Fruit fly (Drosophila melanogaster) whole organism, embryonic: ENCODE data around the gene Nadsyn.

Source experiments
- Bgb ChIP-seq: fragments of 200-800 bp; sonication (Bioruptor generic); IDR thresholded peaks from 2 replicates; pipeline ENCODE4 v1.3.6; 2022; ENCODE audit warnings: missing biosample characterization, missing genetic modification characterization; ENCODE audit not compliant: partially characterized antibody
- CG10543 ChIP-seq: fragments of 200-800 bp; sonication (Bioruptor generic); optimal IDR thresholded peaks from 3 replicates; lab custom pipeline; 2017; ENCODE audit warnings: missing biosample characterization, mild to moderate bottlenecking, missing genetic modification characterization, moderate library complexity
- CG12071 ChIP-seq: fragments of 200-800 bp; sonication (Bioruptor generic); optimal IDR thresholded peaks from 3 replicates; lab custom pipeline; 2018; ENCODE audit warnings: missing biosample characterization, mild to moderate bottlenecking, missing genetic modification characterization
- CG12219 ChIP-seq: fragments of 200-800 bp; sonication (Bioruptor generic); optimal IDR thresholded peaks from 3 replicates; lab custom pipeline; 2018; ENCODE audit warnings: missing biosample characterization, mild to moderate bottlenecking, missing genetic modification characterization
- CG12236 ChIP-seq: fragments of 200-800 bp; sonication (Bioruptor generic); optimal IDR thresholded peaks from 2 replicates; lab custom pipeline; 2016; ENCODE audit warnings: missing biosample characterization, missing genetic modification characterization
- CG13287 ChIP-seq: fragments of 200-800 bp; sonication (Bioruptor generic); IDR thresholded peaks from 2 replicates; pipeline ENCODE4 v1.3.6; 2022; ENCODE audit warnings: missing biosample characterization, missing genetic modification characterization; ENCODE audit not compliant: partially characterized antibody
- CG17385 ChIP-seq: fragments of 200-800 bp; sonication (Bioruptor generic); optimal IDR thresholded peaks from 3 replicates; lab custom pipeline; 2018; ENCODE audit warnings: missing biosample characterization, mild to moderate bottlenecking, missing genetic modification characterization
- CG1792 ChIP-seq: fragments of 200-800 bp; sonication (Bioruptor generic); optimal IDR thresholded peaks from 2 replicates; lab custom pipeline; 2016; ENCODE audit warnings: missing biosample characterization, missing genetic modification characterization
- CG30403 ChIP-seq: fragments of 200-800 bp; sonication (Bioruptor generic); optimal IDR thresholded peaks from 3 replicates; lab custom pipeline; 2016; ENCODE audit warnings: missing biosample characterization, missing genetic modification characterization
- CG34224 ChIP-seq: fragments of 200-800 bp; sonication (Bioruptor generic); IDR thresholded peaks from 3 replicates; pipeline ENCODE4 v1.3.6; 2022; ENCODE audit warnings: missing biosample characterization, missing genetic modification characterization; ENCODE audit not compliant: partially characterized antibody
- CG3726 ChIP-seq: fragments of 200-800 bp; sonication (Bioruptor generic); IDR thresholded peaks from 3 replicates; pipeline ENCODE4, ENCODE4 v1.3.6; 2022; ENCODE audit warnings: missing biosample characterization, missing genetic modification characterization
- CG4707 ChIP-seq: fragments of 200-800 bp; sonication (Bioruptor generic); optimal IDR thresholded peaks from 2 replicates; lab custom pipeline; 2018; ENCODE audit warnings: missing biosample characterization, mild to moderate bottlenecking, missing genetic modification characterization, moderate library complexity
- CG5953 ChIP-seq: fragments of 200-800 bp; sonication (Bioruptor generic); IDR thresholded peaks from 2 replicates; pipeline ENCODE4 v1.3.6; 2022; ENCODE audit warnings: missing biosample characterization, missing genetic modification characterization
- CG6654 ChIP-seq: fragments of 200-800 bp; sonication (Bioruptor generic); optimal IDR thresholded peaks from 2 replicates; lab custom pipeline; 2017; ENCODE audit warnings: missing biosample characterization, mild to moderate bottlenecking, missing genetic modification characterization
- CG7372 ChIP-seq: fragments of 200-800 bp; sonication (Bioruptor generic); IDR thresholded peaks from 2 replicates; pipeline ENCODE4 v1.3.6; 2022; ENCODE audit warnings: missing biosample characterization, missing genetic modification characterization
- CG7745 ChIP-seq: fragments of 200-800 bp; sonication (Bioruptor generic); optimal IDR thresholded peaks from 2 replicates; lab custom pipeline; 2018; ENCODE audit warnings: missing biosample characterization, mild to moderate bottlenecking, missing genetic modification characterization, moderate library complexity
- CG8765 ChIP-seq: fragments of 200-800 bp; sonication (Bioruptor generic); IDR thresholded peaks from 2 replicates; pipeline ENCODE4 v1.3.6; 2022; ENCODE audit warnings: missing biosample characterization, missing genetic modification characterization
- CG9797 ChIP-seq: fragments of 200-800 bp; sonication (Bioruptor generic); optimal IDR thresholded peaks from 3 replicates; lab custom pipeline; 2018; ENCODE audit warnings: missing biosample characterization, mild to moderate bottlenecking, missing genetic modification characterization
- Dfd ChIP-seq, 2 experiments: fragments of >200 bp; optimal IDR thresholded peaks; 2 replicates each; lab custom pipeline; 2017; ENCODE audit warnings: missing biosample characterization in 2 of 2, missing genetic modification characterization in 2 of 2
- Dp ChIP-seq: fragments of 200-800 bp; sonication (Bioruptor generic); optimal IDR thresholded peaks from 2 replicates; lab custom pipeline; 2018; ENCODE audit warnings: missing biosample characterization, mild to moderate bottlenecking, missing genetic modification characterization, moderate library complexity
- Dref ChIP-seq: fragments of 200-800 bp; sonication (Bioruptor generic); IDR thresholded peaks from 2 replicates; pipeline ENCODE4 v1.3.6; 2022; ENCODE audit warnings: missing biosample characterization, missing genetic modification characterization
- Gug ChIP-seq: fragments of 200-800 bp; sonication (Bioruptor generic); IDR thresholded peaks from 4 replicates; pipeline ENCODE4 v1.3.6; 2022; ENCODE audit warnings: missing biosample characterization, missing genetic modification characterization
- HHEX ChIP-seq: fragments of 200-800 bp; sonication (Bioruptor generic); optimal IDR thresholded peaks from 3 replicates; lab custom pipeline; 2017; ENCODE audit warnings: missing biosample characterization, mild to moderate bottlenecking, missing genetic modification characterization, missing genetic modification reagents
- HLHmδ ChIP-seq: fragments of 200-800 bp; sonication (Bioruptor generic); optimal IDR thresholded peaks from 2 replicates; lab custom pipeline; 2018; ENCODE audit warnings: missing biosample characterization, mild to moderate bottlenecking, missing genetic modification characterization, moderate library complexity
- Hey ChIP-seq: fragments of 200-800 bp; sonication (Bioruptor generic); optimal IDR thresholded peaks from 3 replicates; lab custom pipeline; 2018; ENCODE audit warnings: missing biosample characterization, mild to moderate bottlenecking, missing genetic modification characterization
- Hmr ChIP-seq: fragments of 200-800 bp; sonication (Bioruptor generic); optimal IDR thresholded peaks from 3 replicates; lab custom pipeline; 2017; ENCODE audit warnings: mild to moderate bottlenecking, missing biosample characterization, missing genetic modification reagents, missing genetic modification characterization
- Hr51 ChIP-seq, 2 experiments: fragments of 200-800 bp; sonication (Bioruptor generic); optimal IDR thresholded peaks; 2 replicates in 1 of 2; 3 replicates in 1 of 2; lab custom pipeline; 2016 to 2018; ENCODE audit warnings: missing biosample characterization in 2 of 2, missing genetic modification characterization in 2 of 2, mild to moderate bottlenecking in 1 of 2, moderate library complexity in 1 of 2
- Kr ChIP-seq: fragments of 200-800 bp; sonication (Bioruptor generic); optimal IDR thresholded peaks from 2 replicates; lab custom pipeline; 2017; ENCODE audit warnings: missing biosample characterization, mild to moderate bottlenecking, missing genetic modification characterization
- Neu2 ChIP-seq: fragments of 200-800 bp; sonication (Bioruptor generic); optimal IDR thresholded peaks from 3 replicates; lab custom pipeline; 2016; ENCODE audit warnings: missing biosample characterization, missing genetic modification characterization, borderline replicate concordance
- Opbp ChIP-seq: fragments of 200-800 bp; sonication (Bioruptor generic); IDR thresholded peaks from 3 replicates; pipeline ENCODE4 v1.3.6; 2022; ENCODE audit warnings: missing biosample characterization, missing genetic modification characterization; ENCODE audit not compliant: partially characterized antibody
- Sry-β ChIP-seq: fragments of 200-800 bp; sonication (Bioruptor generic); optimal IDR thresholded peaks from 2 replicates; lab custom pipeline; 2018; ENCODE audit warnings: missing biosample characterization, mild to moderate bottlenecking, missing genetic modification characterization, moderate library complexity
- Trl ChIP-seq, 3 experiments: fragments of >200 bp in 2 of 3; fragments of 200-800 bp in 1 of 3; sonication (Bioruptor generic) in 1 of 3; optimal IDR thresholded peaks; 2 replicates in 1 of 3; 3 replicates in 2 of 3; lab custom pipeline; 2016 to 2017; ENCODE audit warnings: missing biosample characterization in 1 of 3, missing genetic modification characterization in 1 of 3
- Usf ChIP-seq: fragments of 200-800 bp; sonication (Bioruptor generic); optimal IDR thresholded peaks from 2 replicates; lab custom pipeline; 2017; ENCODE audit warnings: missing genotype, missing biosample characterization, missing genetic modification characterization
- ab ChIP-seq: fragments of 200-800 bp; sonication (Bioruptor generic); optimal IDR thresholded peaks from 2 replicates; lab custom pipeline; 2016; ENCODE audit warnings: missing biosample characterization, missing genetic modification characterization
- cas ChIP-seq: fragments of 200-800 bp; sonication (Bioruptor generic); IDR thresholded peaks from 2 replicates; pipeline ENCODE4 v1.3.6; 2022; ENCODE audit warnings: missing biosample characterization, missing genetic modification characterization
- cato ChIP-seq: fragments of 200-800 bp; sonication (Bioruptor generic); optimal IDR thresholded peaks from 2 replicates; lab custom pipeline; 2016; ENCODE audit warnings: missing biosample characterization, missing genetic modification characterization, borderline replicate concordance
- chif ChIP-seq, 2 experiments: fragments of 200-800 bp; sonication (Bioruptor generic); optimal IDR thresholded peaks; 3 replicates each; lab custom pipeline; 2016; ENCODE audit warnings: missing biosample characterization in 2 of 2, missing genetic modification characterization in 2 of 2
- crp ChIP-seq, 2 experiments: fragments of 200-800 bp; sonication (Bioruptor generic); optimal IDR thresholded peaks; 2 replicates in 1 of 2; 3 replicates in 1 of 2; lab custom pipeline; 2017; ENCODE audit warnings: missing biosample characterization in 2 of 2, missing genetic modification characterization in 2 of 2, mild to moderate bottlenecking in 1 of 2, moderate library complexity in 1 of 2
- cwo ChIP-seq: fragments of 200-800 bp; sonication (Bioruptor generic); optimal IDR thresholded peaks from 3 replicates; lab custom pipeline; 2017; ENCODE audit warnings: missing biosample characterization, missing genetic modification characterization, mild to moderate bottlenecking, moderate library complexity, missing genetic modification reagents
- exex ChIP-seq: fragments of 200-800 bp; sonication (Bioruptor generic); optimal IDR thresholded peaks from 4 replicates; lab custom pipeline; 2018; ENCODE audit warnings: missing biosample characterization, mild to moderate bottlenecking, missing genetic modification characterization, moderate library complexity
- grn ChIP-seq: fragments of 200-800 bp; sonication (Bioruptor generic); optimal IDR thresholded peaks from 3 replicates; lab custom pipeline; 2017; ENCODE audit warnings: missing biosample characterization, missing genetic modification characterization
- insv ChIP-seq, 2 experiments: fragments of 200-800 bp; sonication (Bioruptor generic); optimal IDR thresholded peaks; 3 replicates each; lab custom pipeline; 2016 to 2018; ENCODE audit warnings: missing biosample characterization in 2 of 2, missing genetic modification characterization in 2 of 2
- mam ChIP-seq: fragments of 200-800 bp; sonication (Bioruptor generic); optimal IDR thresholded peaks from 3 replicates; lab custom pipeline; 2016; ENCODE audit warnings: missing biosample characterization, missing genetic modification characterization
- nerfin-1 ChIP-seq: fragments of 200-800 bp; sonication (Bioruptor generic); optimal IDR thresholded peaks from 3 replicates; lab custom pipeline; 2019; ENCODE audit warnings: missing biosample characterization, mild to moderate bottlenecking, missing genetic modification characterization, moderate library complexity
- nerfin-2 ChIP-seq: fragments of 200-800 bp; sonication (Bioruptor generic); IDR thresholded peaks from 2 replicates; pipeline ENCODE4 v1.3.6; 2022; ENCODE audit warnings: missing biosample characterization, missing genetic modification characterization; ENCODE audit not compliant: partially characterized antibody
- sens-2 ChIP-seq: fragments of 200-800 bp; sonication (Bioruptor generic); IDR thresholded peaks from 2 replicates; pipeline ENCODE4 v1.3.6; 2022; ENCODE audit warnings: missing biosample characterization, missing genetic modification characterization
- stc ChIP-seq: fragments of 200-800 bp; sonication (Bioruptor generic); IDR thresholded peaks from 2 replicates; pipeline ENCODE4 v1.3.6; 2022; ENCODE audit warnings: missing biosample characterization, missing genetic modification characterization
- tup ChIP-seq: fragments of 200-800 bp; sonication (Bioruptor generic); optimal IDR thresholded peaks from 2 replicates; lab custom pipeline; 2016; ENCODE audit warnings: missing biosample characterization, mild to moderate bottlenecking, missing genetic modification characterization, moderate library complexity
- tx ChIP-seq: fragments of 200-800 bp; sonication (Bioruptor generic); optimal IDR thresholded peaks from 2 replicates; lab custom pipeline; 2016; ENCODE audit warnings: missing biosample characterization, missing genetic modification characterization
- vfl ChIP-seq: fragments of 200-800 bp; sonication (Bioruptor generic); optimal IDR thresholded peaks from 2 replicates; lab custom pipeline; 2016; ENCODE audit warnings: missing biosample characterization, missing genetic modification characterization

Gene Nadsyn

dm6 chrX:13636810-13637209 lies 81.3 kb downstream of the Nadsyn start:
- TF ChIP-seq CG9797 (GFP tag; lab: Kevin White, UChicago) (no peak), CG10543 (GFP tag; lab: Kevin White, UChicago) (peak; percentile 36), Bgb (GFP tag; lab: Robert Waterston, UW) (no peak), vfl (GFP tag; lab: Kevin White, UChicago) (no peak), Dfd (GFP tag; optimal IDR thresholded peaks at IDR 0.05; lab: Kevin White, UChicago) (no peak), Hr51 (GFP tag; optimal IDR thresholded peaks at IDR 0.05; lab: Kevin White, UChicago) (no peak), CG5953 (GFP tag; lab: Robert Waterston, UW) (no peak), cwo (GFP tag; lab: Kevin White, UChicago) (peak; percentile 44), CG12071 (GFP tag; lab: Kevin White, UChicago) (no peak), CG12219 (no peak), stc (GFP tag; lab: Robert Waterston, UW) (no peak), CG3726 (GFP tag; lab: Robert Waterston, UW) (no peak), Dp (GFP tag; lab: Kevin White, UChicago) (no peak), CG1792 (no peak), chif (GFP tag; optimal IDR thresholded peaks at IDR 0.05; lab: Kevin White, UChicago) (no peak), CG17385 (GFP tag; lab: Kevin White, UChicago) (peak; percentile 19), sens-2 (GFP tag; lab: Robert Waterston, UW) (no peak), HLHmδ (GFP tag; lab: Kevin White, UChicago) (no peak), mam (no peak), nerfin-1 (no peak), CG4707 (GFP tag; lab: Kevin White, UChicago) (no peak), CG6654 (GFP tag; lab: Kevin White, UChicago) (no peak), Trl (optimal IDR thresholded peaks at IDR 0.05; lab: Kevin White, UChicago) (peak; percentile 12 to 43), Trl (GFP tag; optimal IDR thresholded peaks at IDR 0.05; lab: Kevin White, UChicago) (no peak), CG7372 (no peak), Sry-β (no peak), CG7745 (tag; lab: Kevin White, UChicago) (no peak), HHEX (no peak), CG30403 (no peak), CG13287 (GFP tag; lab: Robert Waterston, UW) (no peak), grn (GFP tag; lab: Kevin White, UChicago) (peak; percentile 16), cato (GFP tag; lab: Kevin White, UChicago) (no peak), Kr (GFP tag; lab: Kevin White, UChicago) (no peak), CG8765 (no peak), exex (tag; lab: Kevin White, UChicago) (peak; percentile 87), cas (no peak), crp (GFP tag; optimal IDR thresholded peaks at IDR 0.05; lab: Kevin White, UChicago) (no peak), Dref (GFP tag; lab: Robert Waterston, UW) (no peak), Hey (tag; lab: Kevin White, UChicago) (no peak), Opbp (GFP tag; lab: Robert Waterston, UW) (no peak), Gug (GFP tag; lab: Robert Waterston, UW) (no peak), CG12236 (GFP tag; lab: Kevin White, UChicago) (no peak), insv (GFP tag; optimal IDR thresholded peaks at IDR 0.05; lab: Kevin White, UChicago) (no peak), nerfin-2 (GFP tag; lab: Robert Waterston, UW) (0 out of 2 replicates have a peak, but pooled peaks have one; percentile 5), tup (GFP tag; lab: Kevin White, UChicago) (no peak), tx (GFP tag; lab: Kevin White, UChicago) (no peak), Hmr (GFP tag; lab: Kevin White, UChicago) (peak; percentile 24), CG34224 (GFP tag; lab: Robert Waterston, UW) (no peak), Usf (GFP tag; lab: Kevin White, UChicago) (no peak), ab (GFP tag; lab: Kevin White, UChicago) (no peak), Neu2 (no peak)
